Worm (Caenorhabditis elegans): Measurements from ENCODE around the gene mig-22.

DNA sequence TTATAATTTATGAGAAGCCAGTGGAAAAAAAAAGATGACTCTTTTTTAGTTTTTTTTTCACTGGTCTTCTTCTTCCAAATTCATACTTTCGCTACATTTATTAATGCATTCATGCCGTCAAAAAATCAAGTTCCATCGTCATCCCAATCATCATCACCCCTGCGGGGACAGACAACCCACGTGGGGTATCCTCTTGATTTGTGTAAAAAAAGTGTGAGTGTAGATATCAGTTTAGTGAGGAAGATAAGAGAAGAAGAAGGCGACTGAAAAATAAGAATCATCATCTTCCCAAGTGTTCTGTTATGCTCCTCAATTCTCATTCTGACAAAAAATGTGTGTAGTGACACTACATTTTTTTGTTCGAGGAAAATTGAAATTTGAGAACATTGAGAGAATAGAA lies 35.2 kb downstream of the mig-22 start:
- no peak for TF ChIP-seq hmbx-1 (tag; optimal IDR thresholded peaks at IDR 0.05)
- no peak for TF ChIP-seq pes-1 (GFP tag; IDR thresholded peaks at IDR 0.05)
- TF ChIP-seq hmg-4 (GFP tag; optimal IDR thresholded peaks at IDR 0.05), result no peak
- TF ChIP-seq ama-1 (optimal IDR thresholded peaks at IDR 0.05), result no peak
- TF ChIP-seq ets-7 (tag; optimal IDR thresholded peaks at IDR 0.05), result no peak
- TF ChIP-seq B0310.2 (tag; optimal IDR thresholded peaks at IDR 0.05), result no peak
- TF ChIP-seq aly-1 (tag; optimal IDR thresholded peaks at IDR 0.05), result no peak
- no peak for TF ChIP-seq F13C5.2 (tag; optimal IDR thresholded peaks at IDR 0.05)
- no peak for TF ChIP-seq ceh-13 (GFP tag; optimal IDR thresholded peaks at IDR 0.05)
- TF ChIP-seq tbx-11 (GFP tag; IDR thresholded peaks at IDR 0.05), result no peak
